Fruit fly (Drosophila melanogaster) whole organism, adult: Measurements from ENCODE around the gene HP1b.

Source experiments
- kay ChIP-seq: fragments of 200-800 bp; sonication (Bioruptor generic); peaks from one replicate; lab custom pipeline; 2016; ENCODE audit warnings: missing biosample characterization, missing genetic modification characterization, borderline replicate concordance
- ovo ChIP-seq: fragments of 200-800 bp; sonication (Bioruptor generic); optimal IDR thresholded peaks from 2 replicates; lab custom pipeline; 2016; ENCODE audit warnings: missing biosample characterization, missing genetic modification characterization

dm6 chrX:9103308-9104185, 22.7 kb downstream of the HP1b start, which contains the start of gene CG7766:
- TF ChIP-seq kay = no peak
- no peak for TF ChIP-seq ovo
